Fruit fly (Drosophila melanogaster) whole organism, wandering third instar larva: ENCODE measurements around the gene Zn72D.

Experiments
- Abd-B ChIP-seq: fragments of >200 bp; optimal IDR thresholded peaks from 2 replicates; lab custom pipeline; 2017; ENCODE audit warnings: missing biosample characterization, missing genetic modification characterization
- CG32264 ChIP-seq: fragments of 200-800 bp; sonication (Bioruptor generic); optimal IDR thresholded peaks from 2 replicates; lab custom pipeline; 2016; ENCODE audit warnings: missing biosample characterization, missing genetic modification characterization
- CrebA ChIP-seq: fragments of 200-800 bp; sonication (Bioruptor generic); optimal IDR thresholded peaks from 2 replicates; lab custom pipeline; 2016; ENCODE audit warnings: missing biosample characterization, mild to moderate bottlenecking, missing genetic modification characterization, borderline replicate concordance
- Dfd ChIP-seq: fragments of >200 bp; optimal IDR thresholded peaks from 2 replicates; lab custom pipeline; 2017; ENCODE audit warnings: missing biosample characterization, missing genetic modification characterization
- Dif ChIP-seq: fragments of 200-275, 200-300 bp; sonication (Bioruptor generic); optimal IDR thresholded peaks from 2 replicates; lab custom pipeline; 2018; ENCODE audit warnings: missing biosample characterization, missing genetic modification characterization; ENCODE audit not compliant: partially characterized antibody
- GATAd ChIP-seq: sonication (Bioruptor generic); optimal IDR thresholded peaks from 2 replicates; lab custom pipeline; 2016; ENCODE audit warnings: missing biosample characterization, missing genetic modification characterization
- HLH106 ChIP-seq: fragments of 200-800 bp; optimal IDR thresholded peaks from 3 replicates; lab custom pipeline; 2019; ENCODE audit warnings: missing biosample characterization, mild to moderate bottlenecking, missing genetic modification characterization, moderate library complexity
- Hnf4 ChIP-seq: fragments of 200-800 bp; sonication (Bioruptor generic); optimal IDR thresholded peaks from 2 replicates; lab custom pipeline; 2016; ENCODE audit warnings: missing biosample characterization, mild to moderate bottlenecking, missing genetic modification characterization
- Hr78 ChIP-seq: fragments of >200 bp; optimal IDR thresholded peaks from 2 replicates; lab custom pipeline; 2017; ENCODE audit warnings: missing biosample characterization, missing genetic modification characterization
- Jra ChIP-seq: sonication (Bioruptor generic); optimal IDR thresholded peaks from 2 replicates; lab custom pipeline; 2016; ENCODE audit warnings: missing biosample characterization, missing genetic modification characterization
- Myc ChIP-seq: fragments of >200 bp; optimal IDR thresholded peaks from 2 replicates; lab custom pipeline; 2017
- N ChIP-seq: fragments of >200 bp; optimal IDR thresholded peaks from 2 replicates; lab custom pipeline; 2018; ENCODE audit warnings: missing biosample characterization, missing external identifiers, missing genetic modification characterization
- OdsH ChIP-seq: fragments of 200-800 bp; sonication (Bioruptor generic); optimal IDR thresholded peaks from 2 replicates; lab custom pipeline; 2016; ENCODE audit warnings: missing biosample characterization, mild to moderate bottlenecking, missing genetic modification characterization
- Rel ChIP-seq, 2 experiments: fragments of 200-800 bp; sonication (Bioruptor generic) in 1 of 2; optimal IDR thresholded peaks; 2 replicates in 1 of 2; 3 replicates in 1 of 2; lab custom pipeline; 2016 to 2019; ENCODE audit warnings: mild to moderate bottlenecking in 2 of 2, missing biosample characterization in 2 of 2, missing genetic modification characterization in 2 of 2, moderate library complexity in 1 of 2
- Sp1 ChIP-seq: fragments of 200-800 bp; sonication (Bioruptor generic); optimal IDR thresholded peaks from 3 replicates; lab custom pipeline; 2019; ENCODE audit warnings: missing biosample characterization, mild to moderate bottlenecking, missing genetic modification characterization, moderate library complexity
- Vsx2 ChIP-seq: fragments of 200-300, 225-300 bp; sonication (Bioruptor generic); optimal IDR thresholded peaks from 2 replicates; lab custom pipeline; 2018; ENCODE audit warnings: missing biosample characterization, missing genetic modification characterization; ENCODE audit not compliant: partially characterized antibody
- br ChIP-seq: fragments of 200-800 bp; sonication (Bioruptor generic); optimal IDR thresholded peaks from 2 replicates; lab custom pipeline; 2016; ENCODE audit warnings: missing biosample characterization, missing genetic modification characterization
- brk ChIP-seq: fragments of 200-800 bp; sonication (Bioruptor generic); optimal IDR thresholded peaks from 2 replicates; lab custom pipeline; 2016; ENCODE audit warnings: missing biosample characterization, mild to moderate bottlenecking, missing genetic modification characterization
- dl ChIP-seq, 2 experiments: fragments of 175-275, 200-275 bp in 1 of 2; fragments of 200-275 bp in 1 of 2; sonication (Bioruptor generic); optimal IDR thresholded peaks; lab custom pipeline; 2018; ENCODE audit warnings: mild to moderate bottlenecking in 2 of 2, missing biosample characterization in 2 of 2, missing genetic modification characterization in 2 of 2, moderate library complexity in 2 of 2; ENCODE audit not compliant: partially characterized antibody in 2 of 2, insufficient read depth in 1 of 2
- dmrt93B ChIP-seq: fragments of 200-800 bp; sonication (Bioruptor generic); optimal IDR thresholded peaks from 2 replicates; lab custom pipeline; 2018; ENCODE audit warnings: missing biosample characterization, mild to moderate bottlenecking, missing genetic modification characterization
- dsf ChIP-seq: sonication (Bioruptor generic); optimal IDR thresholded peaks from 2 replicates; lab custom pipeline; 2016; ENCODE audit warnings: missing biosample characterization, missing genetic modification characterization, borderline replicate concordance
- ey ChIP-seq: fragments of 200-800 bp; sonication (Bioruptor generic); optimal IDR thresholded peaks from 2 replicates; lab custom pipeline; 2016; ENCODE audit warnings: missing biosample characterization, missing genetic modification characterization
- foxo ChIP-seq, 2 experiments: fragments of 200-800 bp; sonication (Bioruptor generic); optimal IDR thresholded peaks; 2 replicates in 1 of 2; 3 replicates in 1 of 2; lab custom pipeline; 2016 to 2017; ENCODE audit warnings: missing biosample characterization in 2 of 2, missing genetic modification characterization in 2 of 2
- fru ChIP-seq: fragments of 200-800 bp; sonication (Bioruptor generic); optimal IDR thresholded peaks from 3 replicates; lab custom pipeline; 2016; ENCODE audit warnings: missing biosample characterization, mild to moderate bottlenecking, missing genetic modification characterization
- h ChIP-seq: fragments of 200-800 bp; sonication (Bioruptor generic); optimal IDR thresholded peaks from 3 replicates; lab custom pipeline; 2016; ENCODE audit warnings: missing biosample characterization, mild to moderate bottlenecking, missing genetic modification characterization
- lola ChIP-seq: fragments of >200 bp; optimal IDR thresholded peaks from 2 replicates; lab custom pipeline; 2017; ENCODE audit warnings: missing biosample characterization, missing genetic modification characterization
- pan ChIP-seq: fragments of >200 bp; optimal IDR thresholded peaks from 2 replicates; lab custom pipeline; 2017
- psq ChIP-seq: fragments of 200-800 bp; sonication (Bioruptor generic); optimal IDR thresholded peaks from 3 replicates; lab custom pipeline; 2017; ENCODE audit warnings: missing biosample characterization, mild to moderate bottlenecking, missing genetic modification characterization, moderate library complexity
- rgr ChIP-seq: fragments of 200-800 bp; sonication (Bioruptor generic); optimal IDR thresholded peaks from 3 replicates; lab custom pipeline; 2016; ENCODE audit warnings: missing biosample characterization, mild to moderate bottlenecking, missing genetic modification characterization
- sv ChIP-seq: fragments of 200-800 bp; sonication (Bioruptor generic); optimal IDR thresholded peaks from 3 replicates; lab custom pipeline; 2016; ENCODE audit warnings: missing biosample characterization, missing genetic modification characterization
- tai ChIP-seq: sonication (Bioruptor generic); optimal IDR thresholded peaks from 2 replicates; lab custom pipeline; 2016; ENCODE audit warnings: missing biosample characterization, missing genetic modification characterization
- usp ChIP-seq: fragments of >200 bp; optimal IDR thresholded peaks from 2 replicates; lab custom pipeline; 2017; ENCODE audit warnings: missing biosample characterization, missing genetic modification characterization
- woc ChIP-seq: sonication (Bioruptor generic); optimal IDR thresholded peaks from 2 replicates; lab custom pipeline; 2016; ENCODE audit warnings: missing biosample characterization, mild to moderate bottlenecking, missing genetic modification characterization

Zn72D gene

DNA sequence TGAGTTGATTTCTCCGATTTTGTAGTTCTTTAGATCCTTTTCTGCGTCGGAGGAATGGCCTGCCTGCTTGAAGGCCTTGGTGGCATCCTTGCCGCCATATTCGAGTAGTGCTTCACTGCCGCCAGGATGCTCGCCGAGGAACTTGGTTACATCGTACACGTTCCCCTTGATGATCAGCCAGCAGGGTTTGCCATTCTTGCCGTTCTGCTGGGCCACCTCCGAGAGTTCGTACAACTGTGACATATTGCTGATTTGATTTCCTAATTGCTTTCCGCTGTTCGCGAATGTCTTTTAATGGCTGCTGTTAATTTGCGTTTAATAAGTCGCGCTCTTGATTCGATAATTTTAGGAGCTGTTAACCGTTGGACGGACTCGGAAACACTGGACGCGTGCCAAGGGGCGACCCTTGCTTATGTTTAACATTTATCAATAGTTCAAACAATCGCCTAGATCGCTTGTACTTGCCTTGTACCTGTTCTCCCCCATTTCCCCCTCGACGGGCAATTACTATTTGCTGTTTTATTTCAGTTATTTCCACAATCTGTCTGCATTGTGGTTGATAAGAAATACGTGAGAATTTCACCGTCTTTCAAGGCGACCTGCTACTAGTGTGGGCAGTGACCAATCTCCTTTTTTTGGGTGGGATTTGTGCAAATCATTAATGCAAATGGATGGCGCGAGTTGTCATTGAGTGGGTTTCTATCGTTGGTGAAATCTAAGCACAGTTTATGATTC, 24.6 kb upstream of the Zn72D start:
- TF ChIP-seq Vsx2 (GFP tag; lab: Kevin White, UChicago) (no peak), N (GFP tag; lab: Kevin White, UChicago) (no peak), Myc (lab: Kevin White, UChicago) (no peak), dmrt93B (GFP tag; lab: Kevin White, UChicago) (no peak), sv (GFP tag; lab: Kevin White, UChicago) (no peak), Hnf4 (GFP tag; lab: Kevin White, UChicago) (no peak), foxo (GFP tag; optimal IDR thresholded peaks at IDR 0.05; lab: Kevin White, UChicago) (no peak), pan (lab: Kevin White, UChicago) (no peak), CG32264 (GFP tag; lab: Kevin White, UChicago) (no peak), dl (GFP tag; optimal IDR thresholded peaks at IDR 0.05; lab: Kevin White, UChicago; ENCODE audit: insufficient read depth in 1 of 2, partially characterized antibody in 2 of 2) (no peak), brk (no peak), Abd-B (GFP tag; lab: Kevin White, UChicago) (no peak), Hr78 (no peak), Jra (GFP tag; lab: Kevin White, UChicago) (no peak), woc (GFP tag; lab: Kevin White, UChicago) (no peak), Dif (GFP tag; lab: Kevin White, UChicago) (no peak), h (GFP tag; lab: Kevin White, UChicago) (no peak), GATAd (GFP tag; lab: Kevin White, UChicago) (no peak)

DNA sequence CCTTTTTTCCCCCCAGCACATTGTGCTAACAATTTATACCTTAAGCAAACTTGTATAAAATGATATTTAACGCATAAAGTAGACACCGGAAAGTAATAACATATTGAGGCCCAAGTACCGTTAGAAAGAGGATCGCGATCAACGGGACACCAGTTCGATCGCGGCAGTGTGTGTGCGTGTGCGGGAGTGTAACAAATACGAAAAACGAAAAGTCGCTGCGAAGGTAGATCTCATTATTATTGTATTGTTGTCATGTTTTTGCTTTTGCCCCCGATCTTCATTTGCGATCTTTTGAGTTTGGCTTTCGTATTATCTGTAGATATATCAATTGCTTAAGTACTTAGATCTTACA, 19.6 kb upstream of the Zn72D start:
- no peak for TF ChIP-seq fru (GFP tag; lab: Kevin White, UChicago)
- TF ChIP-seq tai, result no peak
- TF ChIP-seq Vsx2 (GFP tag; lab: Kevin White, UChicago), result no peak
- no peak for TF ChIP-seq woc (GFP tag; lab: Kevin White, UChicago)
- TF ChIP-seq dsf (GFP tag; lab: Kevin White, UChicago), result no peak
- no peak for TF ChIP-seq Myc (lab: Kevin White, UChicago)
- TF ChIP-seq dl (GFP tag; optimal IDR thresholded peaks at IDR 0.05; lab: Kevin White, UChicago; ENCODE audit: insufficient read depth in 1 of 2, partially characterized antibody in 2 of 2), result no peak
- no peak for TF ChIP-seq lola (GFP tag; lab: Kevin White, UChicago)
- TF ChIP-seq pan (lab: Kevin White, UChicago), result no peak
- no peak for TF ChIP-seq Dif (GFP tag; lab: Kevin White, UChicago)
- no peak for TF ChIP-seq GATAd (GFP tag; lab: Kevin White, UChicago)
- TF ChIP-seq sv (GFP tag; lab: Kevin White, UChicago), result no peak

DNA sequence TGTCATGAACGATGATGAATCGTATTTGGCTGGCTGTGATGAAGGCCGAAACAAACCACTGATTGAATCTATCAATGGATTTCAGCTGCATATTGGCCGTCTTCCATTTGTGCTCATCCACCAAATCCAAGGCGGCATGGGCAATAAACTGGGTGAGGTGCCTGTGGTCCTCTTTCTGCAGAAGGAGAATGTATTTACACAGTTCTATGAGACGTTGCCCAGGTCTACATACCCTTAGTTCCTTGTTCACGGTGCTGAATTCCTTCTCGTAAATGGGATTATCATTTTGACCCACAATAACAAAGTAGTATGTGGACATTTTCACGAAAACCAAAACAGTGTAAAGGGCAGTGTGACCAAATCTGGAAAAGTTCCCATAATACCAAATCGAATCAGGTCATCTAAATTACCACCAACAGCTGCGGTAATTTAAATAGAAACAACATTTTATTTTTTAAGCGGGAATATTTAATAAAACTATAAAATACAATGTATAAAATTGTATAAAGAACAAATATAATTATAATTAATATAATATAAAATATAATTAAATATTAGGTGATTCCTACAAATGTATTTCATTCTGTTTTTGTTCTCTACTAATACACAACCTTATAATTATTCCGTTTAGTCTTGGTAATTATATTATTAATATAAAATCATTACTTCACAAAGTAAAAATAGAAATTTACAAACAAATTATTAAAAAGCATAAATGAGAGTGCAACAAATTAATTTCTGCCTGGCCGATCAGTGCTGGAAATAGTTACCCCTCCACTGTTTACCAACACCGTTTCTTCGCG, 19.0 kb upstream of the Zn72D start, which contains the start of the genes Trs20 and elg1:
Trs20 (minus strand) TSS at position 369 of the 803 bp plus-strand sequence.
elg1 (plus strand) TSS at position 765 of the 803 bp plus-strand sequence.
- TF ChIP-seq Sp1 (GFP tag; lab: Kevin White, UChicago) (peak; percentile 70), tai (no peak), GATAd (GFP tag; lab: Kevin White, UChicago) (no peak), ey (GFP tag; lab: Kevin White, UChicago) (no peak), pan (lab: Kevin White, UChicago) (no peak), fru (GFP tag; lab: Kevin White, UChicago) (peak; percentile 24), Hnf4 (GFP tag; lab: Kevin White, UChicago) (peak; percentile 48), OdsH (GFP tag; lab: Kevin White, UChicago) (peak; percentile 22), woc (GFP tag; lab: Kevin White, UChicago) (peak; percentile 58), br (GFP tag; lab: Kevin White, UChicago) (peak; percentile 54), CrebA (GFP tag; lab: Kevin White, UChicago) (no peak), rgr (peak; percentile 54), Rel (GFP tag; optimal IDR thresholded peaks at IDR 0.05; lab: Kevin White, UChicago) (no peak), Rel (tag; optimal IDR thresholded peaks at IDR 0.05; lab: Kevin White, UChicago) (peak; percentile 42), psq (GFP tag; lab: Kevin White, UChicago) (peak; percentile 53), dmrt93B (GFP tag; lab: Kevin White, UChicago) (peak; percentile 22), sv (GFP tag; lab: Kevin White, UChicago) (peak; percentile 46), h (GFP tag; lab: Kevin White, UChicago) (peak; percentile 50), usp (GFP tag; lab: Kevin White, UChicago) (no peak), foxo (GFP tag; optimal IDR thresholded peaks at IDR 0.05; lab: Kevin White, UChicago) (peak in 1 of 2 experiments; percentile 76), dl (GFP tag; optimal IDR thresholded peaks at IDR 0.05; lab: Kevin White, UChicago; ENCODE audit: insufficient read depth in 1 of 2, partially characterized antibody in 2 of 2) (no peak), lola (GFP tag; lab: Kevin White, UChicago) (no peak), Dfd (GFP tag; lab: Kevin White, UChicago) (no peak), HLH106 (tag; lab: Kevin White, UChicago) (peak; percentile 70)
- TF ChIP-seq, all 38 proteins: peak for 14
